Fruit fly (Drosophila melanogaster): ENCODE data around the gene CG45071.
A peak's percentile ranks its signal among the peaks of the same experiment; 100 is the strongest.

Gene CG45071

DNA sequence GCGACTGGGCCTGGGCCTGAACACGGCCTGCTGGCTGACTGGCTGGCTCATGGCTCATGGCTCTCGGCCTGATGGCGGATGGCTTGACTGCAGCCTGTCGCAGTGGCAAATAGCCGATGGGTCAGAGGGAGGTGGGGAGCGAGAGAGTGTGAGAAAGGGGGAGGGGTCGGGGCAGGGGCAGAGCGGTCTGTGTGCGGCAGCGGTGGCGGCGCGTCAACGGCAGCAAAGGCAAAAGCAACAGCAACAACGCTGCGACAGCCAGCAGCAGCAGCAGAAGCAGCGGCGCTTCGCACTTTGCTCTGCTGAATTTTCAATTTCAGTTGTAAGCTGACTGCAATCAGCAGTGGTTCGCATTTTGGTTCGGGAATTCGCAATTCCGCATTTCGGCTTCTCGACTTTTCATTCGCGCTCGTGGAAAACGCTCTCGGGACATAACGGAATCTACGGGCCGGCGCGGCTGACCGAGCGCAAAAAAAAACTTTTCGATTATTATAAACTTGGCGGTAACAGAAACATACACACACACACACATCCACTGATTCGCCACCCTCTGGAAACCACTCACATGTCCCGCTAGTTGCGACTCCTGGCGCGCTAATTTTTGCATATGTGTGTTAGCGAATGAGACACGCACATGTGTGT, at the start of gene CG45071:
CG45071 (plus strand) TSS at position 317 of the 642 bp plus-strand sequence.
- no peak for TF ChIP-seq br (GFP tag; optimal IDR thresholded peaks at IDR 0.05)
- TF ChIP-seq Myc (optimal IDR thresholded peaks at IDR 0.05): no peak
- no peak for TF ChIP-seq HLH106 (tag; optimal IDR thresholded peaks at IDR 0.05)
- TF ChIP-seq h (GFP tag; optimal IDR thresholded peaks at IDR 0.05): no peak
- no peak for TF ChIP-seq N (GFP tag; optimal IDR thresholded peaks at IDR 0.05)
- no peak for TF ChIP-seq dmrt93B (GFP tag; optimal IDR thresholded peaks at IDR 0.05)
- no peak for TF ChIP-seq fru (GFP tag; optimal IDR thresholded peaks at IDR 0.05)
- TF ChIP-seq CG9705 (GFP tag; optimal IDR thresholded peaks at IDR 0.05): no peak
- no peak for TF ChIP-seq Abd-B (GFP tag; optimal IDR thresholded peaks at IDR 0.05)
- no peak for TF ChIP-seq OdsH (GFP tag; optimal IDR thresholded peaks at IDR 0.05)
- TF ChIP-seq ey (GFP tag; optimal IDR thresholded peaks at IDR 0.05): no peak
- TF ChIP-seq GATAd (GFP tag; optimal IDR thresholded peaks at IDR 0.05): no peak
- TF ChIP-seq Dfd (GFP tag; optimal IDR thresholded peaks at IDR 0.05): no peak
- no peak for TF ChIP-seq jim (GFP tag; optimal IDR thresholded peaks at IDR 0.05)
- TF ChIP-seq Mio (GFP tag; optimal IDR thresholded peaks at IDR 0.05): no peak
- TF ChIP-seq pan (optimal IDR thresholded peaks at IDR 0.05): no peak

DNA sequence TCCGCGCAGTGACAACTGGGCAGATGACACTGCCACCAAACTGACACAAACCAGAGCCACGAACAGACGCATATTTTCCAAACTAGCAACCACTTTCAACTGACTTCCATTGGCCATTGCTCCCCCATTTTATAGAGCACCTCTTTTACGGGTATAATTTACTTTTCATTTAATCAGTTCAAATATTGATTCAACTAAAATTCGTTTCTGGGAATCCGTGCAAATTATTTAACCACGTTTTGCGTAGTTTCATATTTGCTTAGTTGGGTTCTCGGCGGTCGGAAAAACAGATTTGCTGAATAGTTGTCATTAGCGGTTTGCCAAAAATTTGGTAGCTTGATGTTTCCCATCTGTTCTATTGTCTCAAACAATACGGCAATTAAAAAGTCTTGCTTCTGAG, 44.1 kb upstream of the CG45071 start, which contains the start of gene CG13460:
CG13460 (minus strand) TSS at position 101 of the 400 bp plus-strand sequence.
- TF ChIP-seq Hr83 (GFP tag; optimal IDR thresholded peaks at IDR 0.05; ENCODE audit: poor library complexity, severe bottlenecking): no peak
- TF ChIP-seq HLH106 (tag; optimal IDR thresholded peaks at IDR 0.05): no peak
- TF ChIP-seq dmrt93B (GFP tag; optimal IDR thresholded peaks at IDR 0.05): no peak
- no peak for TF ChIP-seq sv (GFP tag; optimal IDR thresholded peaks at IDR 0.05)
- TF ChIP-seq Jra (GFP tag; optimal IDR thresholded peaks at IDR 0.05): no peak
- TF ChIP-seq Sp1 (GFP tag; optimal IDR thresholded peaks at IDR 0.05): no peak
- no peak for TF ChIP-seq Abd-B (GFP tag; optimal IDR thresholded peaks at IDR 0.05)

DNA sequence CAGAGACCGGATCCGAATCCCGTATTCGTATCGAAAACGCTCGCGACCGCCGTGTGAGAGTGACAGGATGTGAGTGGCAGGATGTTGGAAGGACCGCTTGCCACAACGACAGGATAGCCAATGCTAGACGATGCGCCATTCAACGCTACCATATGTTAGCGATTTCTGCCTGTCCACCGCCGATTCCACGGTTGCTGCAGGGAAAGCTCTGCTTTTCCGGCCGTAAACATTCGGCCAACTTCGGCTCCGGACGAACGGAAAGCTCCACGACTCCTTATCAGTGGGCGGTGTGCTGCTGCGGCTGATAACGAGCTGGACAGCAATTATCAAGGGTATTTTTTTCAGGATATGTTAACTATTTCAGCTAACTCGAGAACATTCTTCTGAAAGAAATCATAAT, 40.8 kb upstream of the CG45071 start, which contains the start of gene Sytbeta:
Sytbeta (minus strand) TSS at position 101 of the 400 bp plus-strand sequence.
- TF ChIP-seq Myc (optimal IDR thresholded peaks at IDR 0.05) (no peak), OdsH (GFP tag; optimal IDR thresholded peaks at IDR 0.05) (no peak), tai (GFP tag; optimal IDR thresholded peaks at IDR 0.05) (no peak), sv (GFP tag; optimal IDR thresholded peaks at IDR 0.05) (no peak), CG9705 (GFP tag; optimal IDR thresholded peaks at IDR 0.05) (no peak), jim (GFP tag; optimal IDR thresholded peaks at IDR 0.05) (no peak)

DNA sequence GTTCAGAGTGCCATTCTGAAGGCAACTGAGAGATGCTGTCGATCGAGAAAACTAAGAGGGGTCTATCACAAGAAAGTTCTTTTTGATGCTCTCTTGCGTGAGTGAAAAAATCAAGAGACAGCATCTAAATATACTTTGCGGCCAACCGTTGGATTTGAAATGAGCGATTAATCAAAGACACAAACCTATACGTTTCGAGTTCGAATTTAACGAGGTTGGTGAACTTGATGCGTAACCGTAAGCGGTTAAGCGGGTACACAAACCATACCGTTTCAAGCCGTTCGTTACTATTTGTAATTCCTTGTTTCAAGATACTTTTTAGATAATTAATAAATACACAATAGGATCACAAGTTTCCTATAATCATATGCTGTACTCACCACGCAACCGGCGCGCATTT, 33.5 kb upstream of the CG45071 start:
- TF ChIP-seq dsf (GFP tag; optimal IDR thresholded peaks at IDR 0.05; ENCODE audit: borderline replicate concordance) (no peak), Myc (optimal IDR thresholded peaks at IDR 0.05) (peak; percentile 84)

DNA sequence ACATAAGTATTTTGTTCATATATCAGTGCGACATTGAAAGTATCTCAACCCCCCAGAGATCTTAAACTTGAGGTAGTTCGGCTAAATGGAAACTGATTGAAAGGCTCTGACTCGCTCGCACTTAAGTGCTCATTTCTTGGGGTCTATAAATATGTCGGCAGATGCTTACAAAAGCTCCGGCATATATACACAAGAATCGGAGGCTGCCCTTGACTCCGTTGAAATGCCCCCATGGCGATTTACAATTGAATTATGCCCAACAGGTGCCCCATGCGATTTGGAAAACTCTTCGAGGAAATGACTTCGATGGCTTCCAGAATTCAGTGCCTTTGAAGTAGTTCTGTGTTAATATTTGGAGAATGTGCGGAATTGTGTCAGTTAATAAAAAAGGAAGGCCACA, 32.0 kb upstream of the CG45071 start:
- TF ChIP-seq Hr83 (GFP tag; optimal IDR thresholded peaks at IDR 0.05; ENCODE audit: poor library complexity, severe bottlenecking): no peak
- TF ChIP-seq Hr78 (GFP tag; optimal IDR thresholded peaks at IDR 0.05): no peak
- TF ChIP-seq pan (optimal IDR thresholded peaks at IDR 0.05): no peak
- TF ChIP-seq HLH106 (tag; optimal IDR thresholded peaks at IDR 0.05): no peak
- TF ChIP-seq rgr (GFP tag; optimal IDR thresholded peaks at IDR 0.05): no peak
- TF ChIP-seq brk (GFP tag; optimal IDR thresholded peaks at IDR 0.05): no peak
- TF ChIP-seq Myc (optimal IDR thresholded peaks at IDR 0.05): no peak
- no peak for TF ChIP-seq foxo (GFP tag; optimal IDR thresholded peaks at IDR 0.05)
- no peak for TF ChIP-seq dl (GFP tag; optimal IDR thresholded peaks at IDR 0.05; ENCODE audit: insufficient read depth in 1 of 2, partially characterized antibody in 2 of 2)
- no peak for TF ChIP-seq dsf (GFP tag; optimal IDR thresholded peaks at IDR 0.05; ENCODE audit: borderline replicate concordance)
- no peak for TF ChIP-seq Dif (GFP tag; optimal IDR thresholded peaks at IDR 0.05; ENCODE audit: partially characterized antibody)

DNA sequence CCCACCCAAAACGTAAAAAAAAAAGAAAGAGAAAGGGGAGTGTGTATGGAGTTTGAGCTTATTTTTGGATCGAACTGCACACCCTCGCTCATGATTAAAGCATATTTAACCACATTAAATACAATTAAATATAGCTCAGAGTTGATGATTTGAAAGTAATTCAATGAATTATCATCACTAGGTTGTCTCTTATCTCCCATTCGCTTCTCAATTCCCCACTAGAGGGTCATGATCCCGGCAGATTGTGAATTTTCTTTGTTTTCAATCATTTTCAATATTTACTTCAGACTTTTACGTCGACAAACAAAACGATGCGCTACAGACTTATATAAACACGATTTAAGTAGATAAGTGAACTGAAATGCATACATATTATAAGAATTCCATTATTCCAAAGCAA, 29.3 kb upstream of the CG45071 start:
- TF ChIP-seq Rel (GFP tag; optimal IDR thresholded peaks at IDR 0.05) (no peak), Rel (tag; optimal IDR thresholded peaks at IDR 0.05) (no peak), dl (GFP tag; optimal IDR thresholded peaks at IDR 0.05; ENCODE audit: insufficient read depth in 1 of 2, partially characterized antibody in 2 of 2) (no peak), CG9705 (GFP tag; optimal IDR thresholded peaks at IDR 0.05) (no peak), Sp1 (GFP tag; optimal IDR thresholded peaks at IDR 0.05) (no peak), Vsx2 (GFP tag; optimal IDR thresholded peaks at IDR 0.05; ENCODE audit: partially characterized antibody) (no peak), brk (GFP tag; optimal IDR thresholded peaks at IDR 0.05) (no peak), Mio (GFP tag; optimal IDR thresholded peaks at IDR 0.05) (no peak)

Data from whole organism, wandering third instar larva.